Fruit fly (Drosophila melanogaster) whole organism, embryonic: Measurements from ENCODE around the gene CG18765.

Experiments used
- Atf3 ChIP-seq: fragments of 200-800 bp; sonication (Bioruptor generic); optimal IDR thresholded peaks from 3 replicates; lab custom pipeline; 2016; ENCODE audit warnings: missing biosample characterization, missing genetic modification characterization
- Blimp-1 ChIP-seq: fragments of 200-800 bp; sonication (Bioruptor generic); optimal IDR thresholded peaks from 3 replicates; lab custom pipeline; 2018; ENCODE audit warnings: missing biosample characterization, missing genetic modification characterization, mild to moderate bottlenecking, moderate library complexity, missing genetic modification reagents
- CG11085 ChIP-seq: fragments of 200-800 bp; sonication (Bioruptor generic); IDR thresholded peaks from 2 replicates; pipeline ENCODE4 v1.3.6; 2022; ENCODE audit warnings: missing biosample characterization, missing genetic modification characterization
- CG11093 ChIP-seq: fragments of 200-800 bp; sonication (Bioruptor generic); IDR thresholded peaks from 3 replicates; pipeline ENCODE4 v1.3.6; 2022; ENCODE audit warnings: missing biosample characterization, missing genetic modification characterization
- CG13296 ChIP-seq: fragments of 200-800 bp; sonication (Bioruptor generic); optimal IDR thresholded peaks from 3 replicates; lab custom pipeline; 2018; ENCODE audit warnings: missing biosample characterization, mild to moderate bottlenecking, missing genetic modification characterization
- CG13624 ChIP-seq: fragments of 200-800 bp; sonication (Bioruptor generic); optimal IDR thresholded peaks from 2 replicates; lab custom pipeline; 2016; ENCODE audit warnings: missing biosample characterization, missing genetic modification characterization
- CG14014 ChIP-seq: fragments of 200-800 bp; sonication (Bioruptor generic); IDR thresholded peaks from 2 replicates; pipeline ENCODE4 v1.3.6; 2022; ENCODE audit warnings: missing biosample characterization, missing genetic modification characterization
- CG17361 ChIP-seq: fragments of 200-800 bp; sonication (Bioruptor generic); IDR thresholded peaks from 3 replicates; pipeline ENCODE4 v1.3.6; 2022; ENCODE audit warnings: missing biosample characterization, missing genetic modification characterization
- CG31224 ChIP-seq: fragments of 200-800 bp; sonication (Bioruptor generic); IDR thresholded peaks from 2 replicates; pipeline ENCODE4 v1.3.6; 2022; ENCODE audit warnings: missing biosample characterization, missing genetic modification characterization
- CG31365 ChIP-seq: fragments of 200-800 bp; sonication (Bioruptor generic); optimal IDR thresholded peaks from 2 replicates; lab custom pipeline; 2018; ENCODE audit warnings: missing biosample characterization, mild to moderate bottlenecking, missing genetic modification characterization
- CG32772 ChIP-seq: fragments of 200-800 bp; sonication (Bioruptor generic); IDR thresholded peaks from 2 replicates; pipeline ENCODE4 v1.3.6; 2022; ENCODE audit warnings: missing biosample characterization, missing genetic modification characterization
- CG33213 ChIP-seq: fragments of 200-800 bp; sonication (Bioruptor generic); optimal IDR thresholded peaks from 3 replicates; lab custom pipeline; 2016; ENCODE audit warnings: missing biosample characterization, missing genetic modification characterization
- CG5953 ChIP-seq: fragments of 200-800 bp; sonication (Bioruptor generic); IDR thresholded peaks from 2 replicates; pipeline ENCODE4 v1.3.6; 2022; ENCODE audit warnings: missing biosample characterization, missing genetic modification characterization
- CG7372 ChIP-seq: fragments of 200-800 bp; sonication (Bioruptor generic); IDR thresholded peaks from 2 replicates; pipeline ENCODE4 v1.3.6; 2022; ENCODE audit warnings: missing biosample characterization, missing genetic modification characterization
- CG9609 ChIP-seq: fragments of 200-800 bp; sonication (Bioruptor generic); optimal IDR thresholded peaks from 3 replicates; lab custom pipeline; 2016; ENCODE audit warnings: missing biosample characterization, missing genetic modification characterization
- CG9727 ChIP-seq: fragments of 200-800 bp; sonication (Bioruptor generic); optimal IDR thresholded peaks from 3 replicates; lab custom pipeline; 2017; ENCODE audit warnings: missing biosample characterization, mild to moderate bottlenecking, missing genetic modification characterization
- D19A ChIP-seq: fragments of 200-800 bp; optimal IDR thresholded peaks from 3 replicates; lab custom pipeline; 2019; ENCODE audit warnings: missing biosample characterization, mild to moderate bottlenecking, missing genetic modification characterization, moderate library complexity
- Dbx ChIP-seq: fragments of 200-800 bp; sonication (Bioruptor generic); IDR thresholded peaks from 3 replicates; pipeline ENCODE4 v1.3.6; 2022; ENCODE audit warnings: missing biosample characterization, missing genetic modification characterization
- Dp ChIP-seq: fragments of 200-800 bp; sonication (Bioruptor generic); optimal IDR thresholded peaks from 2 replicates; lab custom pipeline; 2018; ENCODE audit warnings: missing biosample characterization, mild to moderate bottlenecking, missing genetic modification characterization, moderate library complexity
- Dref ChIP-seq: fragments of 200-800 bp; sonication (Bioruptor generic); IDR thresholded peaks from 2 replicates; pipeline ENCODE4 v1.3.6; 2022; ENCODE audit warnings: missing biosample characterization, missing genetic modification characterization
- Gug ChIP-seq: fragments of 200-800 bp; sonication (Bioruptor generic); IDR thresholded peaks from 4 replicates; pipeline ENCODE4 v1.3.6; 2022; ENCODE audit warnings: missing biosample characterization, missing genetic modification characterization
- Hand ChIP-seq: fragments of 200-800 bp; sonication (Bioruptor generic); optimal IDR thresholded peaks from 2 replicates; lab custom pipeline; 2017; ENCODE audit warnings: mild to moderate bottlenecking, missing biosample characterization, missing genetic modification reagents, missing genetic modification characterization
- HmgD ChIP-seq: fragments of 200-800 bp; sonication (Bioruptor generic); optimal IDR thresholded peaks from 3 replicates; lab custom pipeline; 2016; ENCODE audit warnings: missing biosample characterization, missing genetic modification characterization
- Hmx ChIP-seq: fragments of 200-800 bp; sonication (Bioruptor generic); optimal IDR thresholded peaks from 2 replicates; lab custom pipeline; 2016; ENCODE audit warnings: missing biosample characterization, missing genetic modification characterization
- NC2α ChIP-seq: fragments of 200-800 bp; sonication (Bioruptor generic); optimal IDR thresholded peaks from 2 replicates; lab custom pipeline; 2016; ENCODE audit warnings: missing biosample characterization, missing genetic modification characterization
- Side ChIP-seq: fragments of 200-800 bp; sonication (Bioruptor generic); optimal IDR thresholded peaks from 2 replicates; lab custom pipeline; 2016; ENCODE audit warnings: missing biosample characterization, missing genetic modification characterization
- Six4 ChIP-seq: fragments of 200-800 bp; sonication (Bioruptor generic); optimal IDR thresholded peaks from 2 replicates; lab custom pipeline; 2016; ENCODE audit warnings: missing biosample characterization, missing genetic modification characterization
- Sox100B ChIP-seq: fragments of 200-800 bp; sonication (Bioruptor generic); optimal IDR thresholded peaks from 3 replicates; lab custom pipeline; 2018; ENCODE audit warnings: missing biosample characterization, mild to moderate bottlenecking, missing genetic modification characterization
- TFAM ChIP-seq: fragments of 200-800 bp; sonication (Bioruptor generic); optimal IDR thresholded peaks from 2 replicates; lab custom pipeline; 2017; ENCODE audit warnings: missing biosample characterization, missing genetic modification characterization, inconsistent platforms
- amos ChIP-seq: fragments of 200-800 bp; sonication (Bioruptor generic); IDR thresholded peaks from 2 replicates; pipeline ENCODE4 v1.3.6; 2022; ENCODE audit warnings: missing biosample characterization, missing genetic modification characterization; ENCODE audit not compliant: partially characterized antibody
- bbx ChIP-seq: fragments of 200-800 bp; sonication (Bioruptor generic); IDR thresholded peaks from 2 replicates; pipeline ENCODE4 v1.3.6; 2022; ENCODE audit warnings: missing biosample characterization, missing genetic modification characterization; ENCODE audit not compliant: partially characterized antibody
- chinmo ChIP-seq: fragments of 200-800 bp; sonication (Bioruptor generic); IDR thresholded peaks from 4 replicates; pipeline ENCODE4 v1.3.6; 2022; ENCODE audit warnings: missing biosample characterization, missing genetic modification characterization; ENCODE audit not compliant: partially characterized antibody
- disco-r ChIP-seq: fragments of 200-800 bp; sonication (Bioruptor generic); optimal IDR thresholded peaks from 2 replicates; lab custom pipeline; 2016; ENCODE audit warnings: missing biosample characterization, missing genetic modification characterization
- dysf ChIP-seq: fragments of 200-800 bp; sonication (Bioruptor generic); IDR thresholded peaks from 3 replicates; pipeline ENCODE4 v1.3.6; 2022; ENCODE audit warnings: missing biosample characterization, missing genetic modification characterization
- fd3F ChIP-seq: fragments of 200-800 bp; sonication (Bioruptor generic); optimal IDR thresholded peaks from 2 replicates; lab custom pipeline; 2018; ENCODE audit warnings: missing biosample characterization, mild to moderate bottlenecking, missing genetic modification characterization, moderate library complexity
- gce ChIP-seq: fragments of 200-800 bp; sonication (Bioruptor generic); IDR thresholded peaks from 3 replicates; pipeline ENCODE4 v1.3.6; 2022; ENCODE audit warnings: missing biosample characterization, missing genetic modification characterization
- gcm ChIP-seq: fragments of 200-800 bp; sonication (Bioruptor generic); optimal IDR thresholded peaks from 2 replicates; lab custom pipeline; 2019; ENCODE audit warnings: missing biosample characterization, mild to moderate bottlenecking, missing genetic modification characterization, moderate library complexity
- hb ChIP-seq: fragments of 200-800 bp; sonication (Bioruptor generic); IDR thresholded peaks from 3 replicates; pipeline ENCODE4 v1.3.6; 2022; ENCODE audit warnings: missing biosample characterization, missing genetic modification characterization; ENCODE audit not compliant: partially characterized antibody
- ind ChIP-seq: fragments of 200-800 bp; sonication (Bioruptor generic); optimal IDR thresholded peaks from 3 replicates; lab custom pipeline; 2016; ENCODE audit warnings: missing biosample characterization, missing genetic modification characterization
- nerfin-1 ChIP-seq: fragments of 200-800 bp; sonication (Bioruptor generic); optimal IDR thresholded peaks from 3 replicates; lab custom pipeline; 2019; ENCODE audit warnings: missing biosample characterization, mild to moderate bottlenecking, missing genetic modification characterization, moderate library complexity
- p53 ChIP-seq: fragments of 200-800 bp; sonication (Bioruptor generic); optimal IDR thresholded peaks from 2 replicates; lab custom pipeline; 2016; ENCODE audit warnings: missing biosample characterization, missing genetic modification characterization
- peb ChIP-seq: fragments of 200-800 bp; sonication (Bioruptor generic); IDR thresholded peaks from 2 replicates; pipeline ENCODE4 v1.3.6; 2022; ENCODE audit warnings: missing biosample characterization, missing genetic modification characterization
- phol ChIP-seq: fragments of 200-800 bp; sonication (Bioruptor generic); optimal IDR thresholded peaks from 3 replicates; lab custom pipeline; 2018; ENCODE audit warnings: missing biosample characterization, mild to moderate bottlenecking, missing genetic modification characterization, moderate library complexity
- pnt ChIP-seq: fragments of 200-800 bp; sonication (Bioruptor generic); optimal IDR thresholded peaks from 3 replicates; lab custom pipeline; 2016; ENCODE audit warnings: missing biosample characterization, missing genetic modification characterization
- prd ChIP-seq, 3 experiments: fragments of >200 bp in 2 of 3; fragments of 200-800 bp in 1 of 3; sonication (Bioruptor generic) in 1 of 3; optimal IDR thresholded peaks in 2 of 3; IDR thresholded peaks in 1 of 3; 2 replicates in 2 of 3; 3 replicates in 1 of 3; pipeline versions ENCODE4 v1.3.6 to Lab custom; 2017 to 2022; ENCODE audit warnings: missing biosample characterization in 1 of 3, missing genetic modification characterization in 1 of 3
- pzg ChIP-seq: fragments of 200-800 bp; sonication (Bioruptor generic); optimal IDR thresholded peaks from 3 replicates; lab custom pipeline; 2018; ENCODE audit warnings: missing biosample characterization, mild to moderate bottlenecking, missing genetic modification characterization, moderate library complexity
- sd ChIP-seq: fragments of 200-800 bp; sonication (Bioruptor generic); optimal IDR thresholded peaks from 3 replicates; lab custom pipeline; 2018; ENCODE audit warnings: missing biosample characterization, mild to moderate bottlenecking, missing genetic modification characterization, moderate library complexity
- sim ChIP-seq: fragments of 200-800 bp; sonication (Bioruptor generic); IDR thresholded peaks from 2 replicates; pipeline ENCODE4 v1.3.6; 2022; ENCODE audit warnings: missing biosample characterization, missing genetic modification characterization
- slp2 ChIP-seq: fragments of 200-800 bp; sonication (Bioruptor generic); optimal IDR thresholded peaks from 2 replicates; lab custom pipeline; 2016; ENCODE audit warnings: missing biosample characterization, missing genetic modification characterization
- usp ChIP-seq: fragments of >200 bp; optimal IDR thresholded peaks from 2 replicates; lab custom pipeline; 2017; ENCODE audit warnings: missing biosample characterization, missing genetic modification characterization

Gene CG18765

dm6 chr3R:11656614-11657216, 34.9 kb downstream of the CG18765 start (continued):
- no peak for TF ChIP-seq prd (optimal IDR thresholded peaks at IDR 0.05; lab: Kevin White, UChicago)
- peak; percentile 96 for TF ChIP-seq prd (GFP tag; IDR thresholded peaks at IDR 0.05; lab: Robert Waterston, UW)
- TF ChIP-seq Side (GFP tag; lab: Kevin White, UChicago): peak; percentile 93
- 0 out of 4 replicates have a peak, but pooled peaks have one; percentile 28 for TF ChIP-seq chinmo (GFP tag; lab: Robert Waterston, UW)
- peak; percentile 98 for TF ChIP-seq dysf (GFP tag; lab: Robert Waterston, UW)
- TF ChIP-seq HmgD (GFP tag; lab: Kevin White, UChicago): peak; percentile 75
- peak; percentile 88 for TF ChIP-seq NC2α (GFP tag; lab: Kevin White, UChicago)
- peak; percentile 94 for TF ChIP-seq CG13296 (GFP tag; lab: Kevin White, UChicago)
- TF ChIP-seq CG31224 (GFP tag; lab: Robert Waterston, UW): peak; percentile 94
- peak; percentile 90 for TF ChIP-seq CG11093 (GFP tag; lab: Robert Waterston, UW)
- TF ChIP-seq CG9727 (GFP tag; lab: Kevin White, UChicago): peak; percentile 94
- TF ChIP-seq CG32772 (GFP tag; lab: Robert Waterston, UW): peak; percentile 97
- peak; percentile 87 for TF ChIP-seq CG31365
- TF ChIP-seq peb (GFP tag; lab: Robert Waterston, UW): peak; percentile 88
- TF ChIP-seq CG13624: peak; percentile 95
- TF ChIP-seq D19A (tag; lab: Kevin White, UChicago): peak; percentile 92
- peak; percentile 94 for TF ChIP-seq CG5953 (GFP tag; lab: Robert Waterston, UW)
- TF ChIP-seq amos (GFP tag; lab: Robert Waterston, UW): no peak
- TF ChIP-seq Dp: peak; percentile 6
- TF ChIP-seq pzg (GFP tag; lab: Kevin White, UChicago): peak; percentile 22
- peak; percentile 94 for TF ChIP-seq phol
- peak; percentile 90 for TF ChIP-seq slp2 (GFP tag; lab: Kevin White, UChicago)
- peak; percentile 95 for TF ChIP-seq gce
- peak; percentile 91 for TF ChIP-seq CG9609 (GFP tag; lab: Kevin White, UChicago)
- TF ChIP-seq ind: peak; percentile 96
- TF ChIP-seq Sox100B: peak; percentile 92
- TF ChIP-seq Hmx: peak; percentile 85
- TF ChIP-seq CG17361: peak; percentile 95
- TF ChIP-seq disco-r (GFP tag; lab: Kevin White, UChicago): peak; percentile 86
- TF ChIP-seq TFAM (GFP tag; lab: Kevin White, UChicago): peak; percentile 68
- TF ChIP-seq Blimp-1 (GFP tag; lab: Kevin White, UChicago): peak; percentile 95
- no peak for TF ChIP-seq usp (GFP tag; lab: Kevin White, UChicago)
- no peak for TF ChIP-seq bbx (GFP tag; lab: Robert Waterston, UW)
- no peak for TF ChIP-seq hb
- peak; percentile 94 for TF ChIP-seq CG11085 (GFP tag; lab: Robert Waterston, UW)
- TF ChIP-seq pnt: peak; percentile 95
- TF ChIP-seq fd3F: peak; percentile 96
- peak; percentile 90 for TF ChIP-seq nerfin-1 (tag; lab: Kevin White, UChicago)
- TF ChIP-seq CG7372 (GFP tag; lab: Robert Waterston, UW): peak; percentile 95
- TF ChIP-seq sd (tag; lab: Kevin White, UChicago): peak; percentile 85
- TF ChIP-seq Atf3 (GFP tag; lab: Kevin White, UChicago): peak; percentile 90
- peak; percentile 97 for TF ChIP-seq Dbx
- TF ChIP-seq Dref (GFP tag; lab: Robert Waterston, UW): peak; percentile 39
- peak; percentile 94 for TF ChIP-seq Gug
- peak; percentile 90 for TF ChIP-seq sim
- TF ChIP-seq Hand: peak; percentile 92
- TF ChIP-seq CG14014 (GFP tag; lab: Robert Waterston, UW): peak; percentile 97
- TF ChIP-seq CG33213: peak; percentile 96
- TF ChIP-seq gcm: peak; percentile 95
- peak; percentile 95 for TF ChIP-seq Six4 (GFP tag; lab: Kevin White, UChicago)
- TF ChIP-seq p53: peak; percentile 69
